Worm (Caenorhabditis elegans) whole organism, L1 larva: Measurements from ENCODE around the gene F15B10.3.
A peak's percentile ranks its signal among the peaks of the same experiment; 100 is the strongest.
"Not testable (repeated sequence)": the region's sequence is repeated elsewhere in the genome, so short reads cannot be mapped to it uniquely, and the experiment has no call there.

Source experiments
- F16B12.6 ChIP-seq: fragments of 150-350 bp; optimal IDR thresholded peaks from 2 replicates; lab custom pipeline; 2014; ENCODE audit warnings: missing biosample characterization, missing genetic modification characterization
- ama-1 ChIP-seq: fragments of 150-350 bp; optimal IDR thresholded peaks from 2 replicates; lab custom pipeline; 2014
- ceh-63 ChIP-seq: fragments of 200-800 bp; sonication (Bioruptor generic); optimal IDR thresholded peaks from 2 replicates; lab custom pipeline; 2018; ENCODE audit warnings: mild to moderate bottlenecking, missing genetic modification characterization, missing compliant biosample characterization
- ceh-82 ChIP-seq, 3 experiments: fragments of 150-350 bp in 1 of 3; sonication (generic microtip) in 2 of 3; optimal IDR thresholded peaks; 2 replicates each; lab custom pipeline; 2014 to 2017; ENCODE audit warnings: missing biosample characterization in 3 of 3, missing genetic modification characterization in 3 of 3
- ceh-88 ChIP-seq: fragments of 200-800 bp; sonication (Bioruptor generic); IDR thresholded peaks from 2 replicates; pipeline ENCODE4 v1.3.6; 2022; ENCODE audit warnings: missing genetic modification characterization, missing compliant biosample characterization
- ceh-90 ChIP-seq: sonication (generic microtip); optimal IDR thresholded peaks from 2 replicates; lab custom pipeline; 2016; ENCODE audit warnings: missing genetic modification characterization, missing compliant biosample characterization
- dpl-1 ChIP-seq, 3 experiments: fragments of 150-350 bp in 2 of 3; sonication (generic microtip) in 1 of 3; optimal IDR thresholded peaks; 2 replicates each; lab custom pipeline; 2014 to 2017; ENCODE audit warnings: missing biosample characterization in 3 of 3, missing genetic modification characterization in 3 of 3, missing genetic modification reagents in 3 of 3
- dsc-1 ChIP-seq: sonication (generic microtip); optimal IDR thresholded peaks from 2 replicates; lab custom pipeline; 2016; ENCODE audit warnings: mild to moderate bottlenecking, missing genetic modification characterization, missing compliant biosample characterization
- efl-1 ChIP-seq, 4 experiments: fragments of 150-350 bp; optimal IDR thresholded peaks in 3 of 4; peaks in 1 of 4; 1 replicate in 1 of 4; 2 replicates in 3 of 4; lab custom pipeline; 2014; ENCODE audit warnings: missing biosample characterization in 2 of 4, missing genetic modification characterization in 2 of 4, missing genetic modification reagents in 2 of 4
- egl-27 ChIP-seq, 2 experiments: fragments of 150-350 bp in 1 of 2; sonication (generic microtip); optimal IDR thresholded peaks; 3 replicates each; lab custom pipeline; 2017 to 2018; ENCODE audit warnings: missing biosample characterization in 2 of 2, missing genetic modification characterization in 2 of 2, missing genetic modification reagents in 2 of 2
- elt-3 ChIP-seq, 6 experiments: fragments of 150-350 bp in 1 of 6; sonication (generic microtip); optimal IDR thresholded peaks; 2 replicates each; lab custom pipeline; 2017 to 2018; ENCODE audit warnings: missing biosample characterization in 6 of 6, missing genetic modification characterization in 6 of 6, inconsistent platforms in 1 of 6
- fkh-4 ChIP-seq: sonication (generic microtip); optimal IDR thresholded peaks from 2 replicates; lab custom pipeline; 2016; ENCODE audit warnings: missing compliant biosample characterization, missing genetic modification characterization, borderline replicate concordance
- grh-1 ChIP-seq: fragments of 200-800 bp; sonication (Bioruptor generic); IDR thresholded peaks from 2 replicates; pipeline ENCODE4 v1.3.6; 2022; ENCODE audit warnings: missing genetic modification reagents, missing genetic modification characterization, missing compliant biosample characterization
- hlh-17 ChIP-seq: fragments of 200-800 bp; sonication (Bioruptor generic); optimal IDR thresholded peaks from 2 replicates; lab custom pipeline; 2018; ENCODE audit warnings: missing genetic modification characterization, mild to moderate bottlenecking, missing compliant biosample characterization, moderate library complexity, borderline replicate concordance
- jun-1 ChIP-seq: fragments of 150-350 bp; optimal IDR thresholded peaks from 2 replicates; lab custom pipeline; 2014; ENCODE audit warnings: missing biosample characterization, missing genetic modification reagents, missing genetic modification characterization
- lin-13 ChIP-seq: fragments of 150-350 bp; optimal IDR thresholded peaks from 2 replicates; lab custom pipeline; 2014; ENCODE audit warnings: missing biosample characterization, missing genetic modification reagents, missing genetic modification characterization
- lin-15B ChIP-seq: fragments of 150-350 bp; sonication (generic microtip); optimal IDR thresholded peaks from 3 replicates; lab custom pipeline; 2014; ENCODE audit warnings: missing biosample characterization, missing genetic modification characterization
- lin-35 ChIP-seq, 2 experiments: fragments of 150-350 bp; optimal IDR thresholded peaks; 2 replicates each; lab custom pipeline; 2014; ENCODE audit warnings: missing biosample characterization in 2 of 2, missing genetic modification characterization in 2 of 2, missing genetic modification reagents in 2 of 2
- mdl-1 ChIP-seq, 2 experiments: fragments of 150-350 bp; optimal IDR thresholded peaks; 2 replicates each; lab custom pipeline; 2014 to 2017; ENCODE audit warnings: missing biosample characterization in 2 of 2, missing genetic modification characterization in 2 of 2, inconsistent platforms in 1 of 2
- nhr-11 ChIP-seq: fragments of 150-350 bp; optimal IDR thresholded peaks from 2 replicates; lab custom pipeline; 2014; ENCODE audit warnings: missing biosample characterization, missing genetic modification characterization
- nhr-12 ChIP-seq: sonication (generic microtip); optimal IDR thresholded peaks from 2 replicates; lab custom pipeline; 2017; ENCODE audit warnings: missing biosample characterization, missing genetic modification characterization
- nhr-19 ChIP-seq: fragments of 200-800 bp; sonication (Bioruptor generic); conservative IDR thresholded peaks from 2 replicates; pipeline ENCODE4 v1.3.6; 2022; ENCODE audit warnings: missing genetic modification characterization, missing compliant biosample characterization
- nhr-76 ChIP-seq: sonication (generic microtip); optimal IDR thresholded peaks from 2 replicates; lab custom pipeline; 2017; ENCODE audit warnings: missing biosample characterization, missing genetic modification characterization
- nhr-84 ChIP-seq: sonication (generic microtip); optimal IDR thresholded peaks from 2 replicates; lab custom pipeline; 2017; ENCODE audit warnings: missing biosample characterization, missing genetic modification characterization
- nhr-85 ChIP-seq: sonication (generic microtip); peaks from one replicate; lab custom pipeline; 2016; ENCODE audit warnings: missing genetic modification characterization, inconsistent platforms, missing compliant biosample characterization
- pag-3 ChIP-seq: sonication (generic microtip); optimal IDR thresholded peaks from 2 replicates; lab custom pipeline; 2017; ENCODE audit warnings: missing genetic modification characterization, mild to moderate bottlenecking, missing compliant biosample characterization, antibody characterized with exemption, borderline replicate concordance; ENCODE audit not compliant: insufficient read depth
- rnt-1 ChIP-seq: sonication (generic microtip); optimal IDR thresholded peaks from 2 replicates; lab custom pipeline; 2016; ENCODE audit warnings: mild to moderate bottlenecking, missing genetic modification characterization, moderate library complexity, missing compliant biosample characterization
- skn-1 ChIP-seq: fragments of 150-350 bp; optimal IDR thresholded peaks from 2 replicates; lab custom pipeline; 2014; ENCODE audit warnings: missing biosample characterization, missing genetic modification characterization
- snpc-4 ChIP-seq: fragments of 150-350 bp; optimal IDR thresholded peaks from 2 replicates; lab custom pipeline; 2014; ENCODE audit warnings: missing biosample characterization, missing genetic modification characterization
- snu-23 ChIP-seq: sonication (generic microtip); optimal IDR thresholded peaks from 2 replicates; lab custom pipeline; 2016; ENCODE audit warnings: missing genetic modification characterization, missing compliant biosample characterization
- sox-4 ChIP-seq: sonication (generic microtip); optimal IDR thresholded peaks from 2 replicates; lab custom pipeline; 2016; ENCODE audit warnings: missing genetic modification characterization, missing compliant biosample characterization
- sup-37 ChIP-seq: fragments of 200-800 bp; sonication (Bioruptor generic); optimal IDR thresholded peaks from 2 replicates; lab custom pipeline; 2018; ENCODE audit warnings: mild to moderate bottlenecking, missing genetic modification characterization, missing compliant biosample characterization
- tbx-2 ChIP-seq: sonication (generic microtip); optimal IDR thresholded peaks from 2 replicates; lab custom pipeline; 2016; ENCODE audit warnings: missing genetic modification characterization, missing compliant biosample characterization
- tlp-1 ChIP-seq: fragments of 150-350 bp; optimal IDR thresholded peaks from 2 replicates; lab custom pipeline; 2014; ENCODE audit warnings: missing biosample characterization, missing genetic modification characterization
- unc-130 ChIP-seq: fragments of 150-350 bp; optimal IDR thresholded peaks from 2 replicates; lab custom pipeline; 2017; ENCODE audit warnings: missing biosample characterization, missing genetic modification characterization, inconsistent platforms
- vab-15 ChIP-seq: sonication (generic microtip); optimal IDR thresholded peaks from 2 replicates; lab custom pipeline; 2017; ENCODE audit warnings: missing genotype, mild to moderate bottlenecking, missing genetic modification characterization, missing compliant biosample characterization
- xbp-1 ChIP-seq: sonication (generic microtip); optimal IDR thresholded peaks from 2 replicates; lab custom pipeline; 2016; ENCODE audit warnings: missing genetic modification characterization, missing compliant biosample characterization

F15B10.3 gene

DNA sequence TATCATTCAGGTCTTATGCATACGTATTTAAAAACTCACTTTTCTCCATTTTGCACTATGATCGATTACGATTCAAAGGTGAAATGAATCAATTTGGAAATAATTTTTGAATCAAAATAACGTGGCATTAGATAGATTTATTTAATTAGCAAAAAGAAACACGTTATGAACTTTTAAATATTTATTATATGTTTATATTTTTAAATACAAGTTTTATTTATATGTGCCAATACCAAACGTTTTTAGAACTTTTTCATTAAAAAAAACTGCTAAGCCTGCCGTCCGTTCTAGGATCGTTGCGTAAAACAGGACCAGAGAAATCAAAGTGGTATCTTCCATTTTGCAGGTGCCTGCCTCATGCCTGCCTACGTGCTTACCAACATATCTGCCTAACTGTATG is 5.2 kb upstream of the F15B10.3 start, which contains the start of gene F38A5.6:
F38A5.6 (minus strand) TSS at position 101 of the 400 bp plus-strand sequence.
- TF ChIP-seq hlh-17 (GFP tag; lab: Kevin White, UChicago) = no peak
- no peak for TF ChIP-seq efl-1 (optimal IDR thresholded peaks at IDR 0.05; lab: Kevin White, UChicago)
- TF ChIP-seq efl-1 (GFP tag; optimal IDR thresholded peaks at IDR 0.05 in 1 of 2; lab: Kevin White, UChicago) = peak in 1 of 2 experiments; percentile 88

ce11 chrIV:6597918-6598317 is 4.6 kb upstream of the F15B10.3 start, which contains the start of gene nspb-4:
nspb-4 (plus strand) TSS chrIV:6598218.
- TF ChIP-seq dpl-1 (GFP tag; optimal IDR thresholded peaks at IDR 0.05; lab: Kevin White, UChicago); tbx-2; egl-27 (tag; optimal IDR thresholded peaks at IDR 0.05; lab: Kevin White, UChicago): not testable (repeated sequence)

DNA sequence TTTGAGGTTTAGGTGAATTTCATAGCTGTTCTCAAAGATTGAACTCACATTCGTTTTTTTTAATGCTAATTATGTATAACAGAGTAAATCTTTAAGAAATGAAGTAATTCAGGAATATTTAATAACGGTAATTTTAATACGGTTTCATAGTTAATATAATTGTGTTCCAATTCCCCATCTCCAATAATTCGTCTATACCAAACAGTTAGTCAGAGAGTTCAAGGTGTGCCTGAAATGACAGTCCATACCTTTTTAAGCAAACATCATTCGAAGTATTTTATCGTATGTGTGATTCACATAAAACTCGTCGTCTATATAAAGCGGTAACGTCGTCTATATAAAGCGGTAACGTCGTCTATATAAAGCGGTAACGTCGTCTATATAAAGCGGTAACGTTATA is 3.7 kb upstream of the F15B10.3 start, which contains the start of gene nspb-5:
nspb-5 (plus strand) TSS at position 301 of the 400 bp plus-strand sequence.
- not testable (repeated sequence) for TF ChIP-seq tbx-2; egl-27 (tag; optimal IDR thresholded peaks at IDR 0.05; lab: Kevin White, UChicago); mdl-1 (tag; optimal IDR thresholded peaks at IDR 0.05; lab: Kevin White, UChicago)

DNA sequence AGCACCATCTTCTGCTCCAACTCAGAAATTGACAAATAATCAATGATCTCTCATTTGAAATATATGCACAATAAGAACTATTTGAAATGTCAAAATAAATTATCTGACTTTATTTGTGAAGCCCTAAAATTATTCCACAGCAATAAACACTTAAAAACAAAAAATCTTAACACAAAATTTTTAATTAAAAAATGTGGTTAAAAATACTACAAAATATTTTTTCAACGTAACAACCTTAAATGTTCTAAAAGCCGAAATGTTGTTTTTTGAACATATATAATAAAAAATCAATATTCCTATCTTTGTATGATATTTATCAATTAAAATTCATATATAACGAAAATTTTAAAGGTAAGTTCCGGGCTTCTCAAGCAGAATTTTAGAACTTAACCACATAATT is 3.0 kb upstream of the F15B10.3 start, which contains the start of gene F38A5.8:
F38A5.8 (plus strand) TSS at position 301 of the 400 bp plus-strand sequence.
- no peak for TF ChIP-seq nhr-84
- TF ChIP-seq nhr-12 (tag; lab: Kevin White, UChicago) = no peak
- no peak for TF ChIP-seq ceh-82 (tag; optimal IDR thresholded peaks at IDR 0.05; lab: Kevin White, UChicago)
- no peak for TF ChIP-seq skn-1 (tag; lab: Kevin White, UChicago)
- TF ChIP-seq pag-3 (tag; lab: Kevin White, UChicago) = no peak
- no peak for TF ChIP-seq nhr-76 (tag; lab: Kevin White, UChicago)
- no peak for TF ChIP-seq ceh-88 (GFP tag; lab: Robert Waterston, UW)
- no peak for TF ChIP-seq F16B12.6 (tag; lab: Kevin White, UChicago)
- no peak for TF ChIP-seq nhr-85 (tag; lab: Kevin White, UChicago)
- TF ChIP-seq fkh-4 (tag; lab: Kevin White, UChicago) = no peak
- TF ChIP-seq lin-15B (tag; lab: Kevin White, UChicago) = no peak
- TF ChIP-seq ceh-63 (GFP tag; lab: Kevin White, UChicago) = no peak
- TF ChIP-seq, all 84 proteins: peak for 0

- TF ChIP-seq dpl-1 (GFP tag; optimal IDR thresholded peaks at IDR 0.05; lab: Kevin White, UChicago) (peak in 1 of 3 experiments; percentile 1), ama-1 (lab: Kevin White, UChicago) (no peak), elt-3 (tag; optimal IDR thresholded peaks at IDR 0.05; lab: Kevin White, UChicago) (no peak), ceh-82 (tag; optimal IDR thresholded peaks at IDR 0.05; lab: Kevin White, UChicago) (peak in 1 of 3 experiments; percentile 18), vab-15 (tag; lab: Kevin White, UChicago) (no peak), ceh-90 (tag; lab: Kevin White, UChicago) (no peak), tlp-1 (tag; lab: Kevin White, UChicago) (no peak), rnt-1 (tag; lab: Kevin White, UChicago) (peak; percentile 29), lin-35 (GFP tag; optimal IDR thresholded peaks at IDR 0.05; lab: Kevin White, UChicago) (peak in 1 of 2 experiments; percentile 45), snu-23 (GFP tag; lab: Kevin White, UChicago) (peak; percentile 28), efl-1 (optimal IDR thresholded peaks at IDR 0.05; lab: Kevin White, UChicago) (peak; percentile 21 to 25), efl-1 (GFP tag; optimal IDR thresholded peaks at IDR 0.05 in 1 of 2; lab: Kevin White, UChicago) (peak; percentile 22 to 31), jun-1 (no peak), sox-4 (tag; lab: Kevin White, UChicago) (no peak), unc-130 (tag; lab: Kevin White, UChicago) (no peak), grh-1 (no peak), snpc-4 (tag; lab: Kevin White, UChicago) (no peak), lin-13 (no peak), nhr-19 (no peak), xbp-1 (tag; lab: Kevin White, UChicago) (no peak), dsc-1 (no peak), tbx-2 (no peak), sup-37 (GFP tag; lab: Kevin White, UChicago) (no peak), egl-27 (tag; optimal IDR thresholded peaks at IDR 0.05; lab: Kevin White, UChicago) (no peak), nhr-11 (tag; lab: Kevin White, UChicago) (no peak)
- TF ChIP-seq, all 84 proteins: peak for 6
These were observed 1.2 kb upstream of the F15B10.3 start, which contains the start of gene sup-36 for ce11 chrIV:6601213-6601724. sup-36 (plus strand) TSS chrIV:6601674.
